Worm (Caenorhabditis elegans) whole organism, L2 larva: ENCODE measurements around the gene sri-62.

Experiments used
- C34F6.9 ChIP-seq: fragments of 150-350 bp; optimal IDR thresholded peaks from 2 replicates; lab custom pipeline; 2014; ENCODE audit warnings: missing biosample characterization, missing genetic modification characterization
- F13H6.1 ChIP-seq: sonication (generic microtip); optimal IDR thresholded peaks from 2 replicates; lab custom pipeline; 2016; ENCODE audit warnings: missing genetic modification characterization, missing compliant biosample characterization
- R02D3.7 ChIP-seq: fragments of 150-350 bp; optimal IDR thresholded peaks from 2 replicates; lab custom pipeline; 2014; ENCODE audit warnings: missing biosample characterization, missing genetic modification characterization
- ZK546.5 ChIP-seq: sonication (generic microtip); optimal IDR thresholded peaks from 2 replicates; lab custom pipeline; 2017; ENCODE audit warnings: missing biosample characterization, missing genetic modification characterization
- alr-1 ChIP-seq: fragments of 150-350 bp; optimal IDR thresholded peaks from 2 replicates; lab custom pipeline; 2014; ENCODE audit warnings: missing biosample characterization, missing genetic modification characterization
- aly-2 ChIP-seq: fragments of 150-350 bp; optimal IDR thresholded peaks from 2 replicates; lab custom pipeline; 2014; ENCODE audit warnings: missing biosample characterization, missing genetic modification characterization
- blmp-1 ChIP-seq: sonication (generic microtip); optimal IDR thresholded peaks from 2 replicates; lab custom pipeline; 2017; ENCODE audit warnings: missing genetic modification characterization, mild to moderate bottlenecking, missing compliant biosample characterization, antibody characterized with exemption, moderate library complexity; ENCODE audit not compliant: insufficient read depth
- ceh-16 ChIP-seq: fragments of 150-350 bp; optimal IDR thresholded peaks from 2 replicates; lab custom pipeline; 2014; ENCODE audit warnings: missing biosample characterization, missing genetic modification characterization
- ceh-82 ChIP-seq: fragments of 150-350 bp; optimal IDR thresholded peaks from 2 replicates; lab custom pipeline; 2014; ENCODE audit warnings: missing biosample characterization, missing genetic modification characterization
- crh-2 ChIP-seq: sonication (generic microtip); optimal IDR thresholded peaks from 2 replicates; lab custom pipeline; 2017; ENCODE audit warnings: missing biosample characterization, missing genetic modification characterization
- dmd-4 ChIP-seq: sonication (generic microtip); optimal IDR thresholded peaks from 2 replicates; lab custom pipeline; 2017; ENCODE audit warnings: missing biosample characterization, missing genetic modification characterization
- elt-1 ChIP-seq: fragments of 150-350 bp; optimal IDR thresholded peaks from 2 replicates; lab custom pipeline; 2014; ENCODE audit warnings: missing biosample characterization, missing genetic modification characterization
- elt-3 ChIP-seq: sonication (generic microtip); optimal IDR thresholded peaks from 2 replicates; lab custom pipeline; 2017; ENCODE audit warnings: missing biosample characterization, missing genetic modification characterization
- fos-1 ChIP-seq: fragments of 150-350 bp; optimal IDR thresholded peaks from 2 replicates; lab custom pipeline; 2014; ENCODE audit warnings: missing biosample characterization, missing genetic modification characterization
- gmeb-1 ChIP-seq: fragments of 150-350 bp; optimal IDR thresholded peaks from 2 replicates; lab custom pipeline; 2014; ENCODE audit warnings: missing biosample characterization, missing genetic modification characterization
- lin-11 ChIP-seq: fragments of 150-350 bp; sonication (generic microtip); optimal IDR thresholded peaks from 2 replicates; lab custom pipeline; 2014; ENCODE audit warnings: missing biosample characterization, missing genetic modification characterization, inconsistent platforms, mixed read lengths
- lin-13 ChIP-seq: fragments of 150-350 bp; optimal IDR thresholded peaks from 2 replicates; lab custom pipeline; 2014; ENCODE audit warnings: missing biosample characterization, missing genetic modification reagents, missing genetic modification characterization
- lin-39 ChIP-seq: fragments of 150-350 bp; optimal IDR thresholded peaks from 2 replicates; lab custom pipeline; 2014; ENCODE audit warnings: missing biosample characterization, missing genetic modification reagents, missing genetic modification characterization
- mab-5 ChIP-seq: fragments of 150-350 bp; optimal IDR thresholded peaks from 2 replicates; lab custom pipeline; 2014; ENCODE audit warnings: missing biosample characterization, missing genetic modification characterization
- mdl-1 ChIP-seq, 2 experiments: fragments of 150-350 bp in 1 of 2; sonication (generic microtip) in 1 of 2; optimal IDR thresholded peaks; 2 replicates each; lab custom pipeline; 2017; ENCODE audit warnings: missing biosample characterization in 2 of 2, missing genetic modification characterization in 2 of 2
- nhr-10 ChIP-seq: sonication (generic microtip); optimal IDR thresholded peaks from 2 replicates; lab custom pipeline; 2017; ENCODE audit warnings: missing biosample characterization, missing genetic modification characterization
- nhr-11 ChIP-seq: fragments of 150-350 bp; optimal IDR thresholded peaks from 2 replicates; lab custom pipeline; 2014; ENCODE audit warnings: missing biosample characterization, missing genetic modification characterization
- nhr-12 ChIP-seq: fragments of 150-350 bp; optimal IDR thresholded peaks from 2 replicates; lab custom pipeline; 2014; ENCODE audit warnings: missing biosample characterization, missing genetic modification characterization
- nhr-129 ChIP-seq: fragments of 150-350 bp; optimal IDR thresholded peaks from 2 replicates; lab custom pipeline; 2014; ENCODE audit warnings: missing biosample characterization, missing genetic modification characterization
- nhr-21 ChIP-seq: fragments of 150-350 bp; optimal IDR thresholded peaks from 2 replicates; lab custom pipeline; 2014; ENCODE audit warnings: missing biosample characterization, missing genetic modification characterization
- nhr-23 ChIP-seq: fragments of 150-350 bp; optimal IDR thresholded peaks from 2 replicates; lab custom pipeline; 2014; ENCODE audit warnings: missing biosample characterization, missing genetic modification reagents, missing genetic modification characterization
- nhr-237 ChIP-seq: fragments of 150-350 bp; optimal IDR thresholded peaks from 2 replicates; lab custom pipeline; 2014; ENCODE audit warnings: missing biosample characterization, missing genetic modification characterization
- nhr-25 ChIP-seq: fragments of 150-350 bp; sonication (generic microtip); optimal IDR thresholded peaks from 3 replicates; lab custom pipeline; 2014; ENCODE audit warnings: missing biosample characterization, missing genetic modification characterization
- nhr-77 ChIP-seq: fragments of 150-350 bp; optimal IDR thresholded peaks from 2 replicates; lab custom pipeline; 2014; ENCODE audit warnings: missing biosample characterization, missing genetic modification characterization
- peb-1 ChIP-seq: fragments of 150-350 bp; optimal IDR thresholded peaks from 2 replicates; lab custom pipeline; 2014; ENCODE audit warnings: missing biosample characterization, missing genetic modification characterization
- sem-4 ChIP-seq: fragments of 150-350 bp; optimal IDR thresholded peaks from 2 replicates; lab custom pipeline; 2014; ENCODE audit warnings: missing biosample characterization, missing genetic modification reagents, missing genetic modification characterization
- sma-3 ChIP-seq: sonication (generic microtip); optimal IDR thresholded peaks from 2 replicates; lab custom pipeline; 2016; ENCODE audit warnings: missing genetic modification reagents, missing genetic modification characterization, missing compliant biosample characterization
- sma-9 ChIP-seq, 2 experiments: fragments of 150-350 bp in 1 of 2; sonication (generic microtip) in 1 of 2; optimal IDR thresholded peaks; 2 replicates each; lab custom pipeline; 2014 to 2016; ENCODE audit warnings: missing genetic modification characterization in 2 of 2, mild to moderate bottlenecking in 1 of 2, missing biosample characterization in 1 of 2, missing compliant biosample characterization in 1 of 2, missing genetic modification reagents in 1 of 2, moderate library complexity in 1 of 2
- snpc-4 ChIP-seq: fragments of 150-350 bp; optimal IDR thresholded peaks from 2 replicates; lab custom pipeline; 2014; ENCODE audit warnings: missing biosample characterization, missing genetic modification characterization
- unc-55 ChIP-seq: fragments of 150-350 bp; sonication (generic microtip); optimal IDR thresholded peaks from 3 replicates; lab custom pipeline; 2014; ENCODE audit warnings: missing biosample characterization, missing genetic modification reagents, missing genetic modification characterization
- unc-62 ChIP-seq: fragments of 150-350 bp; optimal IDR thresholded peaks from 2 replicates; lab custom pipeline; 2014; ENCODE audit warnings: missing biosample characterization, missing genetic modification reagents, missing genetic modification characterization
- ztf-1 ChIP-seq: fragments of 200-800 bp; sonication (Bioruptor generic); conservative IDR thresholded peaks from 2 replicates; pipeline ENCODE4 v1.3.6; 2022; ENCODE audit warnings: missing genetic modification characterization, missing compliant biosample characterization
- ztf-11 ChIP-seq: sonication (generic microtip); optimal IDR thresholded peaks from 2 replicates; lab custom pipeline; 2017; ENCODE audit warnings: missing biosample characterization, missing genetic modification characterization

sri-62 gene

ce11 chrII:2717335-2717734, 19.1 kb upstream of the sri-62 start, which contains the start of gene T05A8.3:
TSS of gene T05A8.3 (minus strand) at chrII:2717435.
- no peak for TF ChIP-seq elt-3
- TF ChIP-seq F13H6.1 (tag; lab: Kevin White, UChicago), result no peak
- no peak for TF ChIP-seq peb-1 (tag; lab: Kevin White, UChicago)
- TF ChIP-seq nhr-237 (tag; lab: Kevin White, UChicago), result no peak
- TF ChIP-seq crh-2, result no peak
- TF ChIP-seq alr-1 (tag; lab: Kevin White, UChicago), result no peak
- TF ChIP-seq nhr-11 (tag; lab: Kevin White, UChicago), result no peak
- no peak for TF ChIP-seq lin-11
- TF ChIP-seq snpc-4 (tag; lab: Kevin White, UChicago), result no peak
- TF ChIP-seq dmd-4 (tag; lab: Kevin White, UChicago), result no peak
- no peak for TF ChIP-seq nhr-23
- TF ChIP-seq C34F6.9 (tag; lab: Kevin White, UChicago), result no peak

- no peak for TF ChIP-seq gmeb-1
- no peak for TF ChIP-seq nhr-21
- TF ChIP-seq mdl-1 (tag; optimal IDR thresholded peaks at IDR 0.05; lab: Kevin White, UChicago), result no peak
- TF ChIP-seq nhr-10 (tag; lab: Kevin White, UChicago), result no peak
- TF ChIP-seq mab-5 (tag; lab: Kevin White, UChicago), result no peak
- TF ChIP-seq nhr-25 (tag; lab: Kevin White, UChicago), result no peak
- TF ChIP-seq peb-1 (tag; lab: Kevin White, UChicago), result no peak
- TF ChIP-seq nhr-12 (tag; lab: Kevin White, UChicago), result no peak
- TF ChIP-seq ceh-16 (tag; lab: Kevin White, UChicago), result no peak
- TF ChIP-seq, all 48 proteins: peak for 0
Measured at ce11 chrII:2710919-2711318, 12.6 kb upstream of the sri-62 start, which contains the start of gene T05A8.2. TSS of gene T05A8.2 (minus strand) at chrII:2711019.

ce11 chrII:2709942-2710341, 11.7 kb upstream of the sri-62 start, which contains the start of gene T05A8.1:
TSS of gene T05A8.1 (minus strand) at chrII:2710042.
- TF ChIP-seq unc-55 (GFP tag; lab: Kevin White, UChicago) (no peak), gmeb-1 (no peak), mdl-1 (tag; optimal IDR thresholded peaks at IDR 0.05; lab: Kevin White, UChicago) (no peak), ztf-1 (GFP tag; lab: Robert Waterston, UW) (no peak), blmp-1 (tag; lab: Kevin White, UChicago) (no peak), ZK546.5 (tag; lab: Kevin White, UChicago) (no peak), nhr-77 (tag; lab: Kevin White, UChicago) (no peak)

- TF ChIP-seq dmd-4 (tag; lab: Kevin White, UChicago) (no peak), aly-2 (no peak), mdl-1 (tag; optimal IDR thresholded peaks at IDR 0.05; lab: Kevin White, UChicago) (no peak), nhr-237 (tag; lab: Kevin White, UChicago) (no peak), sma-9 (GFP tag; optimal IDR thresholded peaks at IDR 0.05; lab: Kevin White, UChicago) (peak; percentile 37), sma-9 (tag; optimal IDR thresholded peaks at IDR 0.05; lab: Kevin White, UChicago) (no peak), unc-55 (GFP tag; lab: Kevin White, UChicago) (peak; percentile 48), nhr-10 (tag; lab: Kevin White, UChicago) (no peak), ztf-11 (tag; lab: Kevin White, UChicago) (no peak), snpc-4 (tag; lab: Kevin White, UChicago) (no peak), sma-3 (no peak), nhr-129 (tag; lab: Kevin White, UChicago) (peak; percentile 45), nhr-21 (no peak), elt-1 (tag; lab: Kevin White, UChicago) (no peak), C34F6.9 (tag; lab: Kevin White, UChicago) (peak; percentile 13), elt-3 (no peak), mab-5 (tag; lab: Kevin White, UChicago) (no peak), alr-1 (tag; lab: Kevin White, UChicago) (no peak), nhr-23 (no peak), sem-4 (tag; lab: Kevin White, UChicago) (no peak), nhr-12 (tag; lab: Kevin White, UChicago) (no peak)
Measured at ce11 chrII:2707872-2708271, 9.6 kb upstream of the sri-62 start, which contains the start of gene Y47G7B.2. TSS of gene Y47G7B.2 (minus strand) at chrII:2708014.

- TF ChIP-seq sma-9 (GFP tag; optimal IDR thresholded peaks at IDR 0.05; lab: Kevin White, UChicago), result no peak
- TF ChIP-seq sma-9 (tag; optimal IDR thresholded peaks at IDR 0.05; lab: Kevin White, UChicago), result no peak
- no peak for TF ChIP-seq lin-13 (GFP tag; lab: Kevin White, UChicago)
- no peak for TF ChIP-seq fos-1 (tag; lab: Kevin White, UChicago)
- no peak for TF ChIP-seq elt-3
- no peak for TF ChIP-seq elt-1 (tag; lab: Kevin White, UChicago)
- no peak for TF ChIP-seq nhr-11 (tag; lab: Kevin White, UChicago)
- TF ChIP-seq peb-1 (tag; lab: Kevin White, UChicago), result no peak
- TF ChIP-seq ztf-1 (GFP tag; lab: Robert Waterston, UW), result no peak
- no peak for TF ChIP-seq unc-62
- TF ChIP-seq nhr-21, result no peak
- no peak for TF ChIP-seq ZK546.5 (tag; lab: Kevin White, UChicago)
- TF ChIP-seq ceh-82 (tag; lab: Kevin White, UChicago), result no peak
- TF ChIP-seq R02D3.7 (tag; lab: Kevin White, UChicago), result no peak
- TF ChIP-seq blmp-1 (tag; lab: Kevin White, UChicago), result no peak
- TF ChIP-seq sem-4 (tag; lab: Kevin White, UChicago), result no peak
- TF ChIP-seq lin-39 (tag; lab: Kevin White, UChicago), result no peak
- TF ChIP-seq F13H6.1 (tag; lab: Kevin White, UChicago), result no peak
Measured at ce11 chrII:2705200-2705599, 6.9 kb upstream of the sri-62 start, which contains the start of gene srh-128. TSS of gene srh-128 (minus strand) at chrII:2705300.
